Worm (Caenorhabditis elegans) whole organism, L1 larva: ENCODE measurements around the gene ben-1.
A peak's percentile ranks its signal among the peaks of the same experiment; 100 is the strongest.

Source experiments
- C04F5.9 ChIP-seq: sonication (generic microtip); optimal IDR thresholded peaks from 2 replicates; lab custom pipeline; 2016; ENCODE audit warnings: missing genetic modification characterization, missing compliant biosample characterization
- C34B4.2 ChIP-seq: sonication (generic microtip); optimal IDR thresholded peaks from 2 replicates; lab custom pipeline; 2017; ENCODE audit warnings: mild to moderate bottlenecking, missing genetic modification characterization, missing compliant biosample characterization
- F16B12.6 ChIP-seq: fragments of 150-350 bp; optimal IDR thresholded peaks from 2 replicates; lab custom pipeline; 2014; ENCODE audit warnings: missing biosample characterization, missing genetic modification characterization
- aha-1 ChIP-seq: fragments of 150-350 bp; optimal IDR thresholded peaks from 2 replicates; lab custom pipeline; 2014; ENCODE audit warnings: missing biosample characterization, missing genetic modification characterization
- alr-1 ChIP-seq: fragments of 200-800 bp; sonication (Bioruptor generic); optimal IDR thresholded peaks from 2 replicates; lab custom pipeline; 2018; ENCODE audit warnings: borderline replicate concordance, mild to moderate bottlenecking, missing genetic modification characterization, missing compliant biosample characterization
- aly-2 ChIP-seq: fragments of 150-350 bp; optimal IDR thresholded peaks from 2 replicates; lab custom pipeline; 2014; ENCODE audit warnings: missing biosample characterization, missing genetic modification characterization
- ama-1 ChIP-seq: fragments of 150-350 bp; optimal IDR thresholded peaks from 2 replicates; lab custom pipeline; 2014
- ceh-8 ChIP-seq: fragments of 200-800 bp; sonication (Bioruptor generic); optimal IDR thresholded peaks from 2 replicates; lab custom pipeline; 2018; ENCODE audit warnings: mild to moderate bottlenecking, missing genetic modification characterization, moderate library complexity, missing compliant biosample characterization
- ceh-90 ChIP-seq: sonication (generic microtip); optimal IDR thresholded peaks from 2 replicates; lab custom pipeline; 2016; ENCODE audit warnings: missing genetic modification characterization, missing compliant biosample characterization
- ces-1 ChIP-seq: fragments of 150-350 bp; optimal IDR thresholded peaks from 2 replicates; lab custom pipeline; 2014; ENCODE audit warnings: missing biosample characterization, missing genetic modification reagents, missing genetic modification characterization
- dpl-1 ChIP-seq, 3 experiments: fragments of 150-350 bp in 2 of 3; sonication (generic microtip) in 1 of 3; optimal IDR thresholded peaks; 2 replicates each; lab custom pipeline; 2014 to 2017; ENCODE audit warnings: missing biosample characterization in 3 of 3, missing genetic modification characterization in 3 of 3, missing genetic modification reagents in 3 of 3
- efl-1 ChIP-seq, 4 experiments: fragments of 150-350 bp; optimal IDR thresholded peaks in 3 of 4; peaks in 1 of 4; 1 replicate in 1 of 4; 2 replicates in 3 of 4; lab custom pipeline; 2014; ENCODE audit warnings: missing biosample characterization in 2 of 4, missing genetic modification characterization in 2 of 4, missing genetic modification reagents in 2 of 4
- egl-27 ChIP-seq, 2 experiments: fragments of 150-350 bp in 1 of 2; sonication (generic microtip); optimal IDR thresholded peaks; 3 replicates each; lab custom pipeline; 2017 to 2018; ENCODE audit warnings: missing biosample characterization in 2 of 2, missing genetic modification characterization in 2 of 2, missing genetic modification reagents in 2 of 2
- elt-2 ChIP-seq: sonication (generic microtip); optimal IDR thresholded peaks from 2 replicates; lab custom pipeline; 2016; ENCODE audit warnings: missing genetic modification characterization, mild to moderate bottlenecking, inconsistent platforms, missing compliant biosample characterization, missing genetic modification reagents
- elt-3 ChIP-seq, 6 experiments: fragments of 150-350 bp in 1 of 6; sonication (generic microtip); optimal IDR thresholded peaks; 2 replicates each; lab custom pipeline; 2017 to 2018; ENCODE audit warnings: missing biosample characterization in 6 of 6, missing genetic modification characterization in 6 of 6, inconsistent platforms in 1 of 6
- ets-5 ChIP-seq: fragments of 200-800 bp; sonication (Bioruptor generic); IDR thresholded peaks from 2 replicates; pipeline ENCODE4 v1.3.6; 2022; ENCODE audit warnings: missing genetic modification characterization, missing compliant biosample characterization
- fkh-8 ChIP-seq: sonication (generic microtip); optimal IDR thresholded peaks from 2 replicates; lab custom pipeline; 2016; ENCODE audit warnings: mild to moderate bottlenecking, missing genetic modification characterization, missing compliant biosample characterization
- fos-1 ChIP-seq: fragments of 150-350 bp; optimal IDR thresholded peaks from 2 replicates; lab custom pipeline; 2014; ENCODE audit warnings: missing biosample characterization, missing genetic modification characterization
- hlh-17 ChIP-seq: fragments of 200-800 bp; sonication (Bioruptor generic); optimal IDR thresholded peaks from 2 replicates; lab custom pipeline; 2018; ENCODE audit warnings: missing genetic modification characterization, mild to moderate bottlenecking, missing compliant biosample characterization, moderate library complexity, borderline replicate concordance
- hlh-4 ChIP-seq: sonication (generic microtip); optimal IDR thresholded peaks from 2 replicates; lab custom pipeline; 2016; ENCODE audit warnings: mild to moderate bottlenecking, missing genetic modification characterization, missing compliant biosample characterization
- lin-13 ChIP-seq: fragments of 150-350 bp; optimal IDR thresholded peaks from 2 replicates; lab custom pipeline; 2014; ENCODE audit warnings: missing biosample characterization, missing genetic modification reagents, missing genetic modification characterization
- lin-14 ChIP-seq: fragments of 200-800 bp; sonication (Bioruptor generic); optimal IDR thresholded peaks from 2 replicates; lab custom pipeline; 2018; ENCODE audit warnings: mild to moderate bottlenecking, missing genetic modification characterization, moderate library complexity, missing compliant biosample characterization
- lin-15B ChIP-seq: fragments of 150-350 bp; sonication (generic microtip); optimal IDR thresholded peaks from 3 replicates; lab custom pipeline; 2014; ENCODE audit warnings: missing biosample characterization, missing genetic modification characterization
- lin-35 ChIP-seq, 2 experiments: fragments of 150-350 bp; optimal IDR thresholded peaks; 2 replicates each; lab custom pipeline; 2014; ENCODE audit warnings: missing biosample characterization in 2 of 2, missing genetic modification characterization in 2 of 2, missing genetic modification reagents in 2 of 2
- lir-3 ChIP-seq: sonication (generic microtip); optimal IDR thresholded peaks from 2 replicates; lab custom pipeline; 2016; ENCODE audit warnings: mild to moderate bottlenecking, missing genetic modification characterization, moderate library complexity, missing compliant biosample characterization; ENCODE audit not compliant: poor library complexity
- mab-9 ChIP-seq: fragments of 200-800 bp; sonication (Bioruptor generic); IDR thresholded peaks from 2 replicates; pipeline ENCODE4 v1.3.6; 2022; ENCODE audit warnings: missing genetic modification reagents, missing genetic modification characterization, missing compliant biosample characterization
- mdl-1 ChIP-seq, 2 experiments: fragments of 150-350 bp; optimal IDR thresholded peaks; 2 replicates each; lab custom pipeline; 2014 to 2017; ENCODE audit warnings: missing biosample characterization in 2 of 2, missing genetic modification characterization in 2 of 2, inconsistent platforms in 1 of 2
- mef-2 ChIP-seq: fragments of 150-350 bp; optimal IDR thresholded peaks from 2 replicates; lab custom pipeline; 2014; ENCODE audit warnings: missing biosample characterization, missing genetic modification characterization
- mep-1 ChIP-seq: fragments of 150-350 bp; optimal IDR thresholded peaks from 2 replicates; lab custom pipeline; 2014; ENCODE audit warnings: missing biosample characterization, missing genetic modification characterization
- nhr-19 ChIP-seq: fragments of 200-800 bp; sonication (Bioruptor generic); conservative IDR thresholded peaks from 2 replicates; pipeline ENCODE4 v1.3.6; 2022; ENCODE audit warnings: missing genetic modification characterization, missing compliant biosample characterization
- nhr-20 ChIP-seq: sonication (generic microtip); optimal IDR thresholded peaks from 2 replicates; lab custom pipeline; 2016; ENCODE audit warnings: mild to moderate bottlenecking, missing genetic modification characterization, missing compliant biosample characterization
- nhr-237 ChIP-seq: fragments of 150-350 bp; optimal IDR thresholded peaks from 2 replicates; lab custom pipeline; 2014; ENCODE audit warnings: missing biosample characterization, missing genetic modification characterization
- nhr-28 ChIP-seq: fragments of 150-350 bp; optimal IDR thresholded peaks from 2 replicates; lab custom pipeline; 2014; ENCODE audit warnings: missing biosample characterization, missing genetic modification characterization
- nhr-71 ChIP-seq: sonication (generic microtip); optimal IDR thresholded peaks from 2 replicates; lab custom pipeline; 2016; ENCODE audit warnings: mild to moderate bottlenecking, missing genetic modification characterization, moderate library complexity, missing compliant biosample characterization
- nhr-84 ChIP-seq: sonication (generic microtip); optimal IDR thresholded peaks from 2 replicates; lab custom pipeline; 2017; ENCODE audit warnings: missing biosample characterization, missing genetic modification characterization
- nhr-90 ChIP-seq: sonication (generic microtip); optimal IDR thresholded peaks from 2 replicates; lab custom pipeline; 2016; ENCODE audit warnings: mild to moderate bottlenecking, missing genetic modification characterization, missing compliant biosample characterization; ENCODE audit not compliant: poor library complexity
- pag-3 ChIP-seq: sonication (generic microtip); optimal IDR thresholded peaks from 2 replicates; lab custom pipeline; 2017; ENCODE audit warnings: missing genetic modification characterization, mild to moderate bottlenecking, missing compliant biosample characterization, antibody characterized with exemption, borderline replicate concordance; ENCODE audit not compliant: insufficient read depth
- pax-3 ChIP-seq: fragments of 200-800 bp; sonication (Bioruptor generic); optimal IDR thresholded peaks from 2 replicates; lab custom pipeline; 2018; ENCODE audit warnings: mild to moderate bottlenecking, missing genetic modification characterization, moderate library complexity, missing compliant biosample characterization
- pqm-1 ChIP-seq: sonication (generic microtip); optimal IDR thresholded peaks from 3 replicates; lab custom pipeline; 2017; ENCODE audit warnings: missing biosample characterization, missing genetic modification characterization
- rnt-1 ChIP-seq: sonication (generic microtip); optimal IDR thresholded peaks from 2 replicates; lab custom pipeline; 2016; ENCODE audit warnings: mild to moderate bottlenecking, missing genetic modification characterization, moderate library complexity, missing compliant biosample characterization
- skn-1 ChIP-seq: fragments of 150-350 bp; optimal IDR thresholded peaks from 2 replicates; lab custom pipeline; 2014; ENCODE audit warnings: missing biosample characterization, missing genetic modification characterization
- snu-23 ChIP-seq: sonication (generic microtip); optimal IDR thresholded peaks from 2 replicates; lab custom pipeline; 2016; ENCODE audit warnings: missing genetic modification characterization, missing compliant biosample characterization
- sptf-1 ChIP-seq: fragments of 150-350 bp; optimal IDR thresholded peaks from 2 replicates; lab custom pipeline; 2014; ENCODE audit warnings: missing biosample characterization, missing genetic modification characterization
- tbx-2 ChIP-seq: sonication (generic microtip); optimal IDR thresholded peaks from 2 replicates; lab custom pipeline; 2016; ENCODE audit warnings: missing genetic modification characterization, missing compliant biosample characterization
- unc-30 ChIP-seq: sonication (generic microtip); optimal IDR thresholded peaks from 2 replicates; lab custom pipeline; 2017; ENCODE audit warnings: missing biosample characterization, missing genetic modification characterization
- xbp-1 ChIP-seq: sonication (generic microtip); optimal IDR thresholded peaks from 2 replicates; lab custom pipeline; 2016; ENCODE audit warnings: missing genetic modification characterization, missing compliant biosample characterization

ben-1 gene

ce11 chrIII:3519505-3519904, 21.9 kb downstream of the ben-1 start, which contains the start of gene hmit-1.3:
hmit-1.3 (minus strand) TSS chrIII:3519607.
- TF ChIP-seq pag-3 (tag; lab: Kevin White, UChicago): no peak
- peak in 1 of 2 experiments; percentile 9 for TF ChIP-seq lin-35 (GFP tag; optimal IDR thresholded peaks at IDR 0.05; lab: Kevin White, UChicago)
- TF ChIP-seq, all 84 proteins: peak for 1

ce11 chrIII:3511808-3512207, 29.6 kb downstream of the ben-1 start:
- peak in 1 of 2 experiments; percentile 67 for TF ChIP-seq lin-35 (GFP tag; optimal IDR thresholded peaks at IDR 0.05; lab: Kevin White, UChicago)
- peak in 2 of 3 experiments; percentile 37 to 46 for TF ChIP-seq dpl-1 (GFP tag; optimal IDR thresholded peaks at IDR 0.05; lab: Kevin White, UChicago)
- peak; percentile 26 to 52 for TF ChIP-seq efl-1 (optimal IDR thresholded peaks at IDR 0.05; lab: Kevin White, UChicago)
- TF ChIP-seq efl-1 (GFP tag; optimal IDR thresholded peaks at IDR 0.05 in 1 of 2; lab: Kevin White, UChicago): peak; percentile 48 to 96
- TF ChIP-seq mef-2 (tag; lab: Kevin White, UChicago): no peak

- TF ChIP-seq C04F5.9 (tag; lab: Kevin White, UChicago) (peak; percentile 8), unc-30 (tag; lab: Kevin White, UChicago) (no peak), fkh-8 (tag; lab: Kevin White, UChicago) (peak; percentile 4), mep-1 (tag; lab: Kevin White, UChicago) (peak; percentile 93), nhr-237 (tag; lab: Kevin White, UChicago) (no peak), dpl-1 (GFP tag; optimal IDR thresholded peaks at IDR 0.05; lab: Kevin White, UChicago) (peak; percentile 34 to 78 (median 61)), elt-3 (tag; optimal IDR thresholded peaks at IDR 0.05; lab: Kevin White, UChicago) (peak in 1 of 6 experiments; percentile 63), aha-1 (tag; lab: Kevin White, UChicago) (no peak), lin-15B (tag; lab: Kevin White, UChicago) (no peak), nhr-28 (tag; lab: Kevin White, UChicago) (no peak), ceh-8 (GFP tag; lab: Kevin White, UChicago) (no peak), F16B12.6 (peak; percentile 90), nhr-84 (tag; lab: Kevin White, UChicago) (no peak), ces-1 (no peak), lir-3 (tag; lab: Kevin White, UChicago) (no peak), mef-2 (tag; lab: Kevin White, UChicago) (no peak), nhr-19 (GFP tag; lab: Robert Waterston, UW) (no peak), lin-14 (GFP tag; lab: Kevin White, UChicago) (peak; percentile 72), skn-1 (tag; lab: Kevin White, UChicago) (peak; percentile 72), lin-13 (GFP tag; lab: Kevin White, UChicago) (no peak), mab-9 (no peak), rnt-1 (peak; percentile 38), mdl-1 (tag; optimal IDR thresholded peaks at IDR 0.05; lab: Kevin White, UChicago) (peak in 1 of 2 experiments; percentile 2), tbx-2 (peak; percentile 23), nhr-20 (tag; lab: Kevin White, UChicago) (peak; percentile 57), fos-1 (tag; lab: Kevin White, UChicago) (no peak), pax-3 (tag; lab: Kevin White, UChicago) (no peak), efl-1 (optimal IDR thresholded peaks at IDR 0.05; lab: Kevin White, UChicago) (peak; percentile 54 to 57), efl-1 (GFP tag; optimal IDR thresholded peaks at IDR 0.05 in 1 of 2; lab: Kevin White, UChicago) (peak; percentile 76 to 94), ceh-90 (tag; lab: Kevin White, UChicago) (no peak), sptf-1 (tag; lab: Kevin White, UChicago) (no peak), ets-5 (no peak), elt-2 (tag; lab: Kevin White, UChicago) (no peak), xbp-1 (peak; percentile 41), hlh-17 (GFP tag; lab: Kevin White, UChicago) (no peak), nhr-90 (peak; percentile 4), ama-1 (lab: Kevin White, UChicago) (no peak), pag-3 (tag; lab: Kevin White, UChicago) (no peak), alr-1 (tag; lab: Kevin White, UChicago) (no peak), hlh-4 (tag; lab: Kevin White, UChicago) (no peak), C34B4.2 (tag; lab: Kevin White, UChicago) (no peak), aly-2 (tag; lab: Kevin White, UChicago) (no peak), snu-23 (GFP tag; lab: Kevin White, UChicago) (peak; percentile 69), nhr-71 (tag; lab: Kevin White, UChicago) (peak; percentile 65), pqm-1 (tag; lab: Kevin White, UChicago) (no peak), egl-27 (tag; optimal IDR thresholded peaks at IDR 0.05; lab: Kevin White, UChicago) (no peak)
These were observed 31.5 kb downstream of the ben-1 start, which contains the start of the genes M01F1.4 and mrpl-35 for ce11 chrIII:3509908-3510307. M01F1.4 (minus strand) TSS chrIII:3510033. mrpl-35 (plus strand) TSS chrIII:3510237.
